Fruit fly (Drosophila melanogaster) Kc167 (cell line): Measurements from ENCODE around the gene CtsF.

ENCODE experiments used
- Myc ChIP-seq: fragments of >200 bp; optimal IDR thresholded peaks from 2 replicates; lab custom pipeline; 2017; ENCODE audit warnings: missing external identifiers
- Sin3A ChIP-seq: fragments of >200 bp; optimal IDR thresholded peaks from 2 replicates; lab custom pipeline; 2018; ENCODE audit warnings: missing external identifiers
- h ChIP-seq: fragments of >200 bp; optimal IDR thresholded peaks from 3 replicates; lab custom pipeline; 2018; ENCODE audit warnings: missing external identifiers
- insv ChIP-seq: fragments of >200 bp; optimal IDR thresholded peaks from 3 replicates; lab custom pipeline; 2018; ENCODE audit warnings: missing external identifiers
- psq ChIP-seq: fragments of >200 bp; optimal IDR thresholded peaks from 2 replicates; lab custom pipeline; 2017; ENCODE audit warnings: missing external identifiers
- ttk ChIP-seq: sonication (Bioruptor generic); optimal IDR thresholded peaks from 2 replicates; lab custom pipeline; 2017; ENCODE audit warnings: missing external identifiers

- TF ChIP-seq Sin3A (lab: Kevin White, UChicago) (no peak), h (lab: Kevin White, UChicago) (no peak), psq (lab: Kevin White, UChicago) (no peak), insv (lab: Kevin White, UChicago) (no peak), Myc (no peak), ttk (no peak)
Observed at dm6 chr3R:5214162-5214916, 37.2 kb downstream of the CtsF start.
